Worm (Caenorhabditis elegans) whole organism, dauer: Measurements from ENCODE around the gene ZK1320.13.

Experiments
- unc-62 ChIP-seq: sonication (generic microtip); optimal IDR thresholded peaks from 2 replicates; lab custom pipeline; 2017; ENCODE audit warnings: missing biosample characterization, missing genetic modification reagents, missing genetic modification characterization

The ZK1320.13 gene

ce11 chrII:9662160-9662559, 18.4 kb upstream of the ZK1320.13 start:
- TF ChIP-seq unc-62, result no peak

ce11 chrII:9662797-9663196, 17.8 kb upstream of the ZK1320.13 start, which contains the start of gene cyp-13A10:
Gene cyp-13A10 (minus strand): TSS chrII:9662884.
- no peak for TF ChIP-seq unc-62

ce11 chrII:9665577-9665976, 15.0 kb upstream of the ZK1320.13 start, which contains the start of gene ZK1320.5:
Gene ZK1320.5 (minus strand): TSS chrII:9665677.
- TF ChIP-seq unc-62, result no peak

ce11 chrII:9667382-9667781, 13.2 kb upstream of the ZK1320.13 start, which contains the start of gene ZK1320.11:
Gene ZK1320.11 (plus strand): TSS chrII:9667624.
- TF ChIP-seq unc-62, result no peak

DNA sequence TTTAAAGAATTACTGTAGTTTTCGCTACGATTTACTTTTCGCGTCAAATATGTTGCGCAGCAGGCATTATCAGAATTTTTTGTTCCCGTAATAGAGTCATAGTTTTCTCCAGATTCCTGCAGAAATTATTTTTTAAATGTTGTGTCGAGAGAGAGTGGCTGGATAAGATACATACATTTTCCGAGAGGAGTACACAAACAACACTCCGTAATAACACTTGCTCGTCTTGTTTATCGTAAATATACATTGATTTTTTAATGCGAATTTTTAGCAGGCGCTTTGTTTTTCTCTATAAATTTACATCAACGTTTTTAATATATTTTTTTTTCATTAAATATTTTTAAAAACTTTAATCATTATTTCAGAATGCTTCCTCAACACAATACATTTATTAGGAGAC, 11.6 kb upstream of the ZK1320.13 start, which contains the start of gene taf-8:
Gene taf-8 (plus strand): TSS at position 360 of the 400 bp plus-strand sequence.
- no peak for TF ChIP-seq unc-62

ce11 chrII:9671308-9671707, 9.3 kb upstream of the ZK1320.13 start, which contains the start of gene ZK1320.7:
Gene ZK1320.7 (plus strand): TSS chrII:9671608.
- TF ChIP-seq unc-62, result no peak

- no peak for TF ChIP-seq unc-62
Observed at ce11 chrII:9674678-9675077, 5.9 kb upstream of the ZK1320.13 start, which contains the start of gene arc-1. Gene arc-1 (plus strand): TSS chrII:9674978.

ce11 chrII:9677470-9677869, 3.1 kb upstream of the ZK1320.13 start:
- TF ChIP-seq unc-62, result no peak

DNA sequence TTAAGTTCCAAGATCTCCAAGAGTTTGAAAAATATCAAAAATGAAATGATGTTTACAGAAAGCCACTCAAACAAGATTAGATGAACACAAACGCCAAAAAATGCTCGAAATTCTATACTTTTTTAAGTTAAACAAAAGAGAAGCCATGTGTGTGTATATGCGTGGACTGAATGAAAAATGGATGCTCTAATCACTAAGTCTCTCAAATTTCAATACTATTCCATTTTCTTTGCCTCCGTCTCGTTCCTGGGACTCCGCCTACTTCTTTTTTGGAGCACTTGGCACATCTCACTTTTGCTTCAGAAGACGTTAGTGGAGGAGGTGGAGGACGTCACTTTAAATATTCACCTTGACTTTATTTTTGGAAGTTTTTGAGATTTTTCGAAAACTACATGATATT, 751 bp upstream of the ZK1320.13 start:
- TF ChIP-seq unc-62, result no peak

DNA sequence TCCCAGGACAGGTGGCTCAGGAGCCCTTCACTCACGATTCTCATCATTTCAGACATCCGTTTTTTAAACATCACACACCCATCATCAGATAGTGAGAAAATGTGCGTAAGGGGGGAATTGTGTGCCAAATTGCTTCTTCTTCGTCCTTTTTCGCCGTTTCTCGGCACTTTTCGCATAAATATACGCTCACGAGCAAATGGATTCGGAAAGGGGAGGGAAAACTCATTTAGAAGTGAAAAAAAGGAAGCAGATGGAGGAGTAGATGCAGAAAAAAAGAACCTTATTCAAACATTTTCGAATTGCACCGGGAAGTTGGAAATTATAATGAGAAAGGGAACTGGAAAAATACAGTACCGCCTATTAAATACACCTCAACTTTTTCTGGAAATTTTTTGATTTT, 1.5 kb downstream of the ZK1320.13 start:
- no peak for TF ChIP-seq unc-62

DNA sequence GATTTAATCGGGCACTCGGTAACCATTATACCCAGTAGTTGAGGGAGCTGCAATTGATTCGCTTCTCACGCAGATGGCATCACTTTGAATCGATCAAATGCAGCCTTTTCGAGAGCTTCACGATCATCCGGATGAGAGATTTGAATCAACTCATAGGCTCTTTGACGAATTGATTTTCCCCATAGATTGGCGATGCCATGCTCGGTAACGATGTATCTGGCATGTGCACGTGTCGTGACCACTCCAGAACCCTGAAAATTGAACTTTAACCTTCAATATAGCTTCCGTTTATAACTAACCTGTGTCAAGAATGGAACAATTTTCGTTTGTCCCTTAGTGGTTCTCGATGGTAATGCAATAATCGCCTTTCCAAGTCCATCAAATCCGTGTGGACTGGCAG, 3.6 kb downstream of the ZK1320.13 start:
- TF ChIP-seq unc-62, result no peak

ce11 chrII:9686663-9687193, 6.1 kb downstream of the ZK1320.13 start, which contains the start of gene ZK1320.9:
Gene ZK1320.9 (minus strand): TSS chrII:9686713.
- TF ChIP-seq unc-62, result no peak

DNA sequence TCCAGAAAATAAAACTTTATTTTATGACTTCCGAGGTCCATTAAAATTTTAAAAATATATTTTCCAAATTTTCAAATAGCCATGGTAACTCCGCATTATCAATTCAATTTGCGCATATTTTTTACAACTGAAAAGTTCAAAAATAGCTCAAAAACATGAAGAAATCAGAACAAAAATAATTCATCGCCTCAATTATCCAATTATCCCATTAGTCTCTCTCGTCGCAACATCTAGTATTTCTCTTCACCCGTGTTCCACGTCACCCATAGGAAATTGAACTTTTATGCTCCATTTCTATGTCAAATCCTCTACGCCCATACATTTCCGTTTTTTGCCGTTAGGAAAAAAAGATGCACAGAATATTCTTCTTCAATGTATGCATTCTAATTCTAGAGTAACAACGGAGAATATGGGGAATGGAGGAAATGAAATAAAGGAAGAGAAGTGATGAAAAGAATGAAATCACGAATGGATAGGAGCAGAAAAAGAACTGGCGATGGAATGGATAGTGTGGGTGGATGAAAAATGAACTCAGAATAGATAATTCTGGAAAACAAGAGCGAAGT, 9.6 kb downstream of the ZK1320.13 start:
- no peak for TF ChIP-seq unc-62

DNA sequence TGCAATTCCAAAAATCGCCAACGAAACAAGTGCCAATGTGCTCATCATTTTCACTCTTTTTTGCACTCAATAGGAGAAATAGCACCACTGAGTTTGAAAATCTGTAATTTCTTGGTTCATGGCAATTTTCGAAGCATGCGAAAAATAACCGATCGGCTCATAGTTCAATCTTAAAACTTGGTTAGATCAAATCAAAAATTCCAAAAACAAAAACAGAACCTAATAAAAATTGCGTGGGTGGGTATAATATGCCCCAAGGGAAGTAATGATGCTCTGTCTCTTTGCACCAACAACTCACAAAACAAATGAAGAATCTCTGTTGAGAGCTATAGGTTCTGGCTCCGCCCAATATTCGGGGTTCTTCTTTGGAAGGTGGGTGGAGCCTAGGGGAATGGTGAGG, 11.2 kb downstream of the ZK1320.13 start, which contains the start of gene nlp-11:
Gene nlp-11 (minus strand): TSS at position 101 of the 400 bp plus-strand sequence.
- TF ChIP-seq unc-62, result no peak

DNA sequence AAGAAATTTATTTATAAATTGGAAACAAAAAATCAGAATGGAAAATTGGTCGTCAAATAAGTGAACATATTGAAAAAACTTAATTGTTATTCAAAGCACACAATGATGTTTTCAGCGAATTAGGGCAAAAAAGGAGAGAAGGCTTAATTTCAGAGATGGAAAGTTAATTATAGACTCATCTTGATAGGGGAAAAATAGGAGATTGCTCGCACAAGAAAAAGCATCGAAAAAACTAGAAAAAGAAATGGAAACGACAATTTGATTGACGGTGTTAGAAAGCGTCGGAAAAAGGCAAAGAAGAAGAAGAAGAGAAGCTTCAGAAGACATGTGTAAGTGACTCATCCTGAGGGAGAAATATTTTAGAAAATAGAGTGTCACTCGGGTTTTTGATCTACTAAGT, 15.3 kb downstream of the ZK1320.13 start:
- no peak for TF ChIP-seq unc-62

ce11 chrII:9700363-9700762, 19.8 kb downstream of the ZK1320.13 start, which contains the start of the genes Y53C12A.8 and Y53C12A.7:
Gene Y53C12A.8 (minus strand): TSS chrII:9700463.
Gene Y53C12A.7 (plus strand): TSS chrII:9700543.
- no peak for TF ChIP-seq unc-62

ce11 chrII:9703601-9704000, 23.0 kb downstream of the ZK1320.13 start, which contains the start of gene mop-25.2:
Gene mop-25.2 (minus strand): TSS chrII:9703701.
- no peak for TF ChIP-seq unc-62

- no peak for TF ChIP-seq unc-62
Observed at ce11 chrII:9704746-9705145, 24.2 kb downstream of the ZK1320.13 start, which contains the start of gene Y53C12A.10. Gene Y53C12A.10 (minus strand): TSS chrII:9704846.
